Worm (Caenorhabditis elegans): ENCODE measurements around the gene Y46H3D.1.

Gene Y46H3D.1

DNA sequence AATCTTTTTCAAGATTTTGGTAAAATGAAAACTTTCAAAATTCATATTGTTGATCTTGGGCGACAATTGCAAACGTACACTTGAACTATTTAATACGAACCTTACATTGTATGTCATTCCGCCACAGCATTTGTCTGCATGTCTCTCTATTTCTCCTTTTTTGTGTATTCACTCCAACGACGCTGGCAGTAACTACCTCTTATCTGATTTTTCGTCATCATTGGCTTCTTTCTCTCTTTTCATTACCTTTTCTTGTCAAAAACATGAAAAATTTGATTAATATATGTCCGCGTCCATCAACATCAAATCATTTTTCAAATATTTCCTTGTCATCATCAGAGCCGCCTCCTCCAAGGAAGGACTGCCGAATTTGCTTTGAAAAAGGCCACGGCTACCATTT lies 32.2 kb upstream of the Y46H3D.1 start, which contains the start of gene nhr-177:
nhr-177 (plus strand) TSS at position 167 of the 400 bp plus-strand sequence.
- no peak for TF ChIP-seq tbx-8 (GFP tag; optimal IDR thresholded peaks at IDR 0.05)
- TF ChIP-seq mab-5 (tag; optimal IDR thresholded peaks at IDR 0.05), result no peak
- no peak for TF ChIP-seq elt-3 (tag; optimal IDR thresholded peaks at IDR 0.05)
- no peak for TF ChIP-seq sptf-1 (tag; optimal IDR thresholded peaks at IDR 0.05)
- no peak for TF ChIP-seq lsy-2 (tag; optimal IDR thresholded peaks at IDR 0.05)
- TF ChIP-seq unc-120 (tag; optimal IDR thresholded peaks at IDR 0.05; ENCODE audit: poor library complexity, severe bottlenecking), result no peak
- no peak for TF ChIP-seq nhr-76 (tag; optimal IDR thresholded peaks at IDR 0.05)
- no peak for TF ChIP-seq M03D4.4 (tag; optimal IDR thresholded peaks at IDR 0.05)
- no peak for TF ChIP-seq zip-8 (tag; optimal IDR thresholded peaks at IDR 0.05)
- no peak for TF ChIP-seq flh-1 (GFP tag; optimal IDR thresholded peaks at IDR 0.05)
- no peak for TF ChIP-seq ceh-39 (tag; optimal IDR thresholded peaks at IDR 0.05)

DNA sequence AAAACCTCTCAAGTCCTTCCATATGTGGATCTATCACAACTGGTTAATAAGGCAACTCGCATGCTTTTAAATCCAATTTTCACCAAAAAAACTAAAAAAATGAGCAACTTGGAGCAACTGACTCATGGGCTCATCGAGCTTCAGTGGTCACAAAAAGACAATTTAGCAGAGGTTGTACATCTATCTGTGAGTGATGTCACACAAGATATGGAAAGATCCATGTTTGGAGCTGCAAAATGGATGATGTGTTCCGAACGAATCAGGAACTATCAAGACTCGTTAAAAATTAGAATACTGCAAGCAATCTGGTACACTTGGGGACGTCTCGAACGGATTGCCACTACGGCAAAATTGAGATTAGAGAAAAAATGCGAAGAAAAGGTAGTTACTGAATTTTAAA lies 30.7 kb upstream of the Y46H3D.1 start:
- no peak for TF ChIP-seq bed-3 (GFP tag; optimal IDR thresholded peaks at IDR 0.05)
- no peak for TF ChIP-seq mep-1 (tag; optimal IDR thresholded peaks at IDR 0.05)
- no peak for TF ChIP-seq ham-2 (GFP tag; optimal IDR thresholded peaks at IDR 0.05)
- TF ChIP-seq sptf-1 (tag; optimal IDR thresholded peaks at IDR 0.05), result no peak
- no peak for TF ChIP-seq zip-8 (tag; optimal IDR thresholded peaks at IDR 0.05)
- no peak for TF ChIP-seq nhr-28 (tag; optimal IDR thresholded peaks at IDR 0.05)
- TF ChIP-seq elt-3 (tag; optimal IDR thresholded peaks at IDR 0.05), result no peak
- TF ChIP-seq drap-1 (GFP tag; optimal IDR thresholded peaks at IDR 0.05), result no peak
- no peak for TF ChIP-seq M03D4.4 (tag; optimal IDR thresholded peaks at IDR 0.05)
- TF ChIP-seq snpc-4 (tag; optimal IDR thresholded peaks at IDR 0.05), result no peak
- TF ChIP-seq ces-1 (GFP tag; optimal IDR thresholded peaks at IDR 0.05), result no peak

DNA sequence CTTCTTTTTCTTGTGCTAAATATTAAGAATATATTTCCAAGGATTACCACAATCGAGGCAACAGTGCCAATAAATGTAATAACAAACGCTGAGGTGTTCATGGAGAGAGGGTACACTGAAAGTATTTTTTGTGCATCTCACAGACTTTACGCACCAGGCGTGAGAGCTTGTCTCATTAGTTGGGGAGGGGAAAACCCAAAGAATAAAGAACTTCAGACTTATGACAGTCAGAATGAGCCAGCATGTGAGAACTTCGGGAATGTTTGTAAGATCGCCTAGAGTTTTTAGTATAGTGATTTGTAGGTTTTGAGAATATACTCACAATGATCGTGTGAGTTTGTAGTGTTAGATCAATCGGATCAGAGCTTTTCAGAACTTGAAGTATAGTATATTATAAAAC lies 27.6 kb upstream of the Y46H3D.1 start, which contains the start of gene srbc-41:
srbc-41 (minus strand) TSS at position 101 of the 400 bp plus-strand sequence.
- TF ChIP-seq elt-3 (tag; optimal IDR thresholded peaks at IDR 0.05) (no peak), lin-13 (tag; optimal IDR thresholded peaks at IDR 0.05) (no peak), nhr-76 (tag; optimal IDR thresholded peaks at IDR 0.05) (no peak), drap-1 (GFP tag; optimal IDR thresholded peaks at IDR 0.05) (no peak), unc-39 (tag; optimal IDR thresholded peaks at IDR 0.05) (no peak), ceh-43 (GFP tag; optimal IDR thresholded peaks at IDR 0.05) (no peak), ceh-39 (tag; optimal IDR thresholded peaks at IDR 0.05) (no peak), mab-5 (tag; optimal IDR thresholded peaks at IDR 0.05) (no peak), mls-2 (tag; optimal IDR thresholded peaks at IDR 0.05) (no peak), pha-4 (tag; optimal IDR thresholded peaks at IDR 0.05) (no peak), unc-62 (GFP tag; optimal IDR thresholded peaks at IDR 0.05) (no peak), bed-3 (GFP tag; optimal IDR thresholded peaks at IDR 0.05) (no peak), ztf-11 (tag; optimal IDR thresholded peaks at IDR 0.05) (no peak), ham-2 (GFP tag; optimal IDR thresholded peaks at IDR 0.05) (no peak), snpc-4 (tag; optimal IDR thresholded peaks at IDR 0.05) (no peak), ces-1 (GFP tag; optimal IDR thresholded peaks at IDR 0.05) (no peak), cnd-1 (tag; optimal IDR thresholded peaks at IDR 0.05) (no peak), zip-8 (tag; optimal IDR thresholded peaks at IDR 0.05) (no peak), nhr-28 (tag; optimal IDR thresholded peaks at IDR 0.05) (no peak)

DNA sequence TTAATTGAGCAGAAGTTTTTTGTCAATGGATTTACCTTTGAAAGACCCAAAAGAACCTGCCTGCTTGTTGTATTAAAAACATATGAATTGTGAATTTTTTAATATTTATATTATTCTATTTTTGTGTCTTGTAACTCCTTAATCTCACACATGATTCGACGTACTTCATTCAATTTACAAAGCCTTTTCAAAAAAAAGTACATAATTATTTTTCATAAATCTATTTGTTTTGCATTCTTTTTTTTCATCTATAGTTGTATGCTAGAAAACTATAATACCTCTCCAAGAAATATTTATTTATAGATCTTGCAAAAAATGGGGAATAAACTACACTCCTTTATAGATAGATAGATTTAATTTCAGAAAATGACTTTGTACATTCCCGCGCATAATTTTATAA lies 23.5 kb upstream of the Y46H3D.1 start, which contains the start of gene nhr-179:
nhr-179 (minus strand) TSS at position 101 of the 400 bp plus-strand sequence.
- TF ChIP-seq unc-62 (GFP tag; optimal IDR thresholded peaks at IDR 0.05) (no peak), ceh-83 (GFP tag; optimal IDR thresholded peaks at IDR 0.05) (no peak), zip-8 (tag; optimal IDR thresholded peaks at IDR 0.05) (no peak), ztf-11 (tag; optimal IDR thresholded peaks at IDR 0.05) (no peak), sptf-1 (tag; optimal IDR thresholded peaks at IDR 0.05) (no peak), cnd-1 (tag; optimal IDR thresholded peaks at IDR 0.05) (no peak), bed-3 (GFP tag; optimal IDR thresholded peaks at IDR 0.05) (no peak), mab-5 (tag; optimal IDR thresholded peaks at IDR 0.05) (no peak), pha-4 (tag; optimal IDR thresholded peaks at IDR 0.05) (no peak), hlh-1 (tag; optimal IDR thresholded peaks at IDR 0.05) (no peak), nhr-2 (tag; optimal IDR thresholded peaks at IDR 0.05) (no peak), flh-1 (GFP tag; optimal IDR thresholded peaks at IDR 0.05) (no peak), lin-32 (GFP tag; optimal IDR thresholded peaks at IDR 0.05) (no peak), unc-120 (tag; optimal IDR thresholded peaks at IDR 0.05; ENCODE audit: poor library complexity, severe bottlenecking) (no peak), ceh-39 (tag; optimal IDR thresholded peaks at IDR 0.05) (no peak), nhr-76 (tag; optimal IDR thresholded peaks at IDR 0.05) (no peak)

DNA sequence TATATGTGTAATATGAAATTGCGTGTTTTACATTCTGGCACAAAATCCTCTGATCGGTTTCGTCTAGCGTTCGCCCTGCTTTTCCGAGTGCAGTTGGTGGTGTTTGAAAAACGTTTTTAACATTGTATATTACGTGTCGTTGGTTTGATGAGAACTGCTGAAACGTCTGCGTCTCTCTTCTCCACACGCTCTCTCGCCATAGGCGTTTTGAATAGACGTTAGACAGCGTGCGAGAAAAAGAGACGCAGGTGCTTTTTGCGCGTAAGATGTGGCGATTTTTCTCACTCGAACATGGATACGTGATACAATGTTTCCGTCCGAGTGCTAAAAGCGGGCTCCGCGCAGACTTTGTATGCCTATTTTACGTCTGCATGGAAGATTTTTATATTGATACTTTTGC lies 21.8 kb upstream of the Y46H3D.1 start:
- TF ChIP-seq ceh-83 (GFP tag; optimal IDR thresholded peaks at IDR 0.05), result no peak
- TF ChIP-seq hlh-1 (tag; optimal IDR thresholded peaks at IDR 0.05), result no peak
- TF ChIP-seq sem-2 (GFP tag; optimal IDR thresholded peaks at IDR 0.05), result no peak
